Worm (Caenorhabditis elegans) whole organism, L2 larva: ENCODE measurements around the gene set-8.

Source experiments
- ceh-82 ChIP-seq: fragments of 150-350 bp; optimal IDR thresholded peaks from 2 replicates; lab custom pipeline; 2014; ENCODE audit warnings: missing biosample characterization, missing genetic modification characterization
- nhr-11 ChIP-seq: fragments of 150-350 bp; optimal IDR thresholded peaks from 2 replicates; lab custom pipeline; 2014; ENCODE audit warnings: missing biosample characterization, missing genetic modification characterization
- nhr-237 ChIP-seq: fragments of 150-350 bp; optimal IDR thresholded peaks from 2 replicates; lab custom pipeline; 2014; ENCODE audit warnings: missing biosample characterization, missing genetic modification characterization
- snpc-4 ChIP-seq: fragments of 150-350 bp; optimal IDR thresholded peaks from 2 replicates; lab custom pipeline; 2014; ENCODE audit warnings: missing biosample characterization, missing genetic modification characterization
- unc-55 ChIP-seq: fragments of 150-350 bp; sonication (generic microtip); optimal IDR thresholded peaks from 3 replicates; lab custom pipeline; 2014; ENCODE audit warnings: missing biosample characterization, missing genetic modification reagents, missing genetic modification characterization
- zag-1 ChIP-seq: fragments of 150-350 bp; optimal IDR thresholded peaks from 2 replicates; lab custom pipeline; 2014; ENCODE audit warnings: missing biosample characterization, missing genetic modification characterization

- TF ChIP-seq unc-55 (GFP tag; lab: Kevin White, UChicago) (no peak), ceh-82 (no peak), nhr-11 (no peak), nhr-237 (tag; lab: Kevin White, UChicago) (no peak), snpc-4 (tag; lab: Kevin White, UChicago) (no peak), zag-1 (tag; lab: Kevin White, UChicago) (no peak)
Measured at ce11 chrX:13484813-13485212, 38.3 kb downstream of the set-8 start, which contains the start of gene srd-51.
